Worm (Caenorhabditis elegans): Measurements from ENCODE around the gene Y49A3A.3.

- TF ChIP-seq unc-39 (tag; optimal IDR thresholded peaks at IDR 0.05) (no peak), hlh-11 (tag; optimal IDR thresholded peaks at IDR 0.05) (no peak), ztf-11 (tag; optimal IDR thresholded peaks at IDR 0.05) (no peak), lin-15B (tag; optimal IDR thresholded peaks at IDR 0.05) (no peak), ctbp-1 (GFP tag; IDR thresholded peaks at IDR 0.05) (no peak), zag-1 (tag; optimal IDR thresholded peaks at IDR 0.05) (no peak), pqm-1 (tag; optimal IDR thresholded peaks at IDR 0.05) (no peak), gei-8 (GFP tag; optimal IDR thresholded peaks at IDR 0.05) (no peak), lir-3 (tag; optimal IDR thresholded peaks at IDR 0.05) (no peak)
Observed at ce11 chrV:14393504-14393903, 39.3 kb downstream of the Y49A3A.3 start, which contains the start of gene C15H11.1.

All from whole organism, L4 larva.